Worm (Caenorhabditis elegans) whole organism, L3 larva: ENCODE results near the gene oga-1.

Experiments used
- ama-1 ChIP-seq: fragments of 150-350 bp; optimal IDR thresholded peaks from 2 replicates; lab custom pipeline; 2018
- ceh-82 ChIP-seq: fragments of 150-350 bp; optimal IDR thresholded peaks from 2 replicates; lab custom pipeline; 2014; ENCODE audit warnings: missing biosample characterization, missing genetic modification characterization
- daf-12 ChIP-seq: fragments of 150-350 bp; optimal IDR thresholded peaks from 2 replicates; lab custom pipeline; 2014; ENCODE audit warnings: missing biosample characterization, missing genetic modification reagents, missing genetic modification characterization
- nhr-237 ChIP-seq: fragments of 150-350 bp; optimal IDR thresholded peaks from 2 replicates; lab custom pipeline; 2014; ENCODE audit warnings: missing biosample characterization, missing genetic modification characterization
- nhr-25 ChIP-seq: sonication (generic microtip); optimal IDR thresholded peaks from 2 replicates; lab custom pipeline; 2017; ENCODE audit warnings: missing biosample characterization, missing genetic modification characterization

ce11 chrX:9393750-9394149 is 46.5 kb upstream of the oga-1 start, which contains the start of gene C23F12.9:
- TF ChIP-seq ceh-82 (tag; lab: Kevin White, UChicago) (no peak), nhr-25 (tag; lab: Kevin White, UChicago) (no peak), ama-1 (no peak), daf-12 (tag; lab: Kevin White, UChicago) (no peak), nhr-237 (no peak)
